Worm (Caenorhabditis elegans): Measurements from ENCODE around the gene irld-56.

ce11 chrIV:13985705-13986104 lies 34.1 kb downstream of the irld-56 start, which contains the start of gene tor-1:
- TF ChIP-seq blmp-1 (tag; optimal IDR thresholded peaks at IDR 0.05; ENCODE audit: insufficient read depth) (no peak), nhr-237 (tag; optimal IDR thresholded peaks at IDR 0.05) (no peak), unc-39 (tag; optimal IDR thresholded peaks at IDR 0.05) (no peak), nhr-21 (tag; optimal IDR thresholded peaks at IDR 0.05) (no peak), mdl-1 (tag; optimal IDR thresholded peaks at IDR 0.05) (no peak), lin-13 (GFP tag; optimal IDR thresholded peaks at IDR 0.05) (no peak)
